Worm (Caenorhabditis elegans): Measurements from ENCODE around the gene T01B11.1.

T01B11.1 gene

ce11 chrIV:8461177-8461576, 14.2 kb downstream of the T01B11.1 start:
- TF ChIP-seq sea-1 (GFP tag; conservative IDR thresholded peaks at IDR 0.05) = no peak
- no peak for TF ChIP-seq tra-4 (tag; optimal IDR thresholded peaks at IDR 0.05)
- no peak for TF ChIP-seq tbx-11 (GFP tag; IDR thresholded peaks at IDR 0.05)
- TF ChIP-seq ceh-36 (tag; optimal IDR thresholded peaks at IDR 0.05) = no peak
- no peak for TF ChIP-seq tbx-37 (GFP tag; conservative IDR thresholded peaks at IDR 0.05)
- no peak for TF ChIP-seq ama-1 (optimal IDR thresholded peaks at IDR 0.05)
- no peak for TF ChIP-seq hmg-4 (GFP tag; optimal IDR thresholded peaks at IDR 0.05)
- TF ChIP-seq ets-7 (tag; optimal IDR thresholded peaks at IDR 0.05) = no peak
- TF ChIP-seq pes-1 (GFP tag; IDR thresholded peaks at IDR 0.05) = no peak
- no peak for TF ChIP-seq hnd-1 (tag; optimal IDR thresholded peaks at IDR 0.05)
- TF ChIP-seq scrt-1 (GFP tag; IDR thresholded peaks at IDR 0.05) = no peak
- no peak for TF ChIP-seq aly-1 (tag; optimal IDR thresholded peaks at IDR 0.05)
- TF ChIP-seq flt-1 (GFP tag; IDR thresholded peaks at IDR 0.05) = no peak
- TF ChIP-seq F13C5.2 (tag; optimal IDR thresholded peaks at IDR 0.05) = no peak
- no peak for TF ChIP-seq ceh-13 (GFP tag; optimal IDR thresholded peaks at IDR 0.05)
- no peak for TF ChIP-seq B0310.2 (tag; optimal IDR thresholded peaks at IDR 0.05)
- no peak for TF ChIP-seq hmbx-1 (tag; optimal IDR thresholded peaks at IDR 0.05)

DNA sequence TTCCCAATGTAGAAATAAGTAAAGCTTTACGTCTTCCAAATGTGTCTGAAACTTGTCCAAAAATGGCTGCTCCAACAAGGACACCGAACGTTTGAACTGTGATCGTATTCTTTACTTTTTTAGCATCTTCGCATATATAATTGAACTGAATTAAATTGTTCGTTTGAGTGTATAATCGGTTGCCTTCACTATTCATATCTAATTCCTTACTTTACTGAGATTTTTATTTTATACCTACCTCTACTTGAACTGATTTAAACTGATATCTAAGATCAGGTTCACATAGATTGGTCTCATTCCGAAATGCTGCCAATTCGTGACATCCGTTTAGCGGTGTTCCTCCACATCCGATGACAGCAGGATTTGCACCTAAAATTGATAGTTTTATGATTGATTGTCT, 15.4 kb downstream of the T01B11.1 start:
- TF ChIP-seq tbx-11 (GFP tag; IDR thresholded peaks at IDR 0.05) = no peak
- no peak for TF ChIP-seq tra-4 (tag; optimal IDR thresholded peaks at IDR 0.05)
- TF ChIP-seq ceh-13 (GFP tag; optimal IDR thresholded peaks at IDR 0.05) = no peak
- no peak for TF ChIP-seq hmg-4 (GFP tag; optimal IDR thresholded peaks at IDR 0.05)
- no peak for TF ChIP-seq ets-7 (tag; optimal IDR thresholded peaks at IDR 0.05)
- no peak for TF ChIP-seq hmbx-1 (tag; optimal IDR thresholded peaks at IDR 0.05)
- TF ChIP-seq sea-1 (GFP tag; conservative IDR thresholded peaks at IDR 0.05) = no peak
- TF ChIP-seq aly-1 (tag; optimal IDR thresholded peaks at IDR 0.05) = no peak
- no peak for TF ChIP-seq ceh-36 (tag; optimal IDR thresholded peaks at IDR 0.05)
- no peak for TF ChIP-seq tbx-37 (GFP tag; conservative IDR thresholded peaks at IDR 0.05)
- no peak for TF ChIP-seq hnd-1 (tag; optimal IDR thresholded peaks at IDR 0.05)
- TF ChIP-seq scrt-1 (GFP tag; IDR thresholded peaks at IDR 0.05) = no peak
- TF ChIP-seq B0310.2 (tag; optimal IDR thresholded peaks at IDR 0.05) = no peak
- no peak for TF ChIP-seq flt-1 (GFP tag; IDR thresholded peaks at IDR 0.05)
- no peak for TF ChIP-seq pes-1 (GFP tag; IDR thresholded peaks at IDR 0.05)

ce11 chrIV:8463069-8463468, 16.1 kb downstream of the T01B11.1 start:
- TF ChIP-seq tbx-37 (GFP tag; conservative IDR thresholded peaks at IDR 0.05) = no peak
- no peak for TF ChIP-seq tbx-11 (GFP tag; IDR thresholded peaks at IDR 0.05)
- no peak for TF ChIP-seq sea-1 (GFP tag; conservative IDR thresholded peaks at IDR 0.05)
- TF ChIP-seq F13C5.2 (tag; optimal IDR thresholded peaks at IDR 0.05) = no peak
- no peak for TF ChIP-seq ceh-36 (tag; optimal IDR thresholded peaks at IDR 0.05)
- no peak for TF ChIP-seq flt-1 (GFP tag; IDR thresholded peaks at IDR 0.05)
- TF ChIP-seq aly-1 (tag; optimal IDR thresholded peaks at IDR 0.05) = no peak
- TF ChIP-seq ceh-13 (GFP tag; optimal IDR thresholded peaks at IDR 0.05) = no peak
- TF ChIP-seq tra-4 (tag; optimal IDR thresholded peaks at IDR 0.05) = no peak
- TF ChIP-seq hmbx-1 (tag; optimal IDR thresholded peaks at IDR 0.05) = no peak
- TF ChIP-seq ets-7 (tag; optimal IDR thresholded peaks at IDR 0.05) = no peak
- TF ChIP-seq B0310.2 (tag; optimal IDR thresholded peaks at IDR 0.05) = no peak

DNA sequence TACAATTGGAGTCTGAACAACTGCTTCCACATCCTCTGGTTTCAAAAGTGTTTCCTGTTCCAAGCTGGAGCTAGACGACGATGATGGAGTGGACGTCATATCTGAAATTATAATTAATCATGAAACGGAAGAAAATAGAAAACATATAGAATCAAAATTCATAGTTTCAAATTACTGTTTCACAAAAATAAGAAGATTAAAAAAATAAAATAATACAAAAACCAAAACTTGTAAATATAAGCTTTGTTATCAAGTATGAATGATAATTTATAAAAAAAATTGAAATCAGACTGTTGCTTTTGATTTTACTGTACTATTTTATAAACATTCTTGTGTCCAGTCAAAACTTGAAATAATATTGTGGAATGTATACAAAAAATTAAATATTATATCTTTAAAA, 16.7 kb downstream of the T01B11.1 start, which contains the start of gene str-176:
Gene str-176 (minus strand): TSS at position 101 of the 400 bp plus-strand sequence.
- TF ChIP-seq hnd-1 (tag; optimal IDR thresholded peaks at IDR 0.05) = no peak
- TF ChIP-seq pes-1 (GFP tag; IDR thresholded peaks at IDR 0.05) = no peak
- TF ChIP-seq hmg-4 (GFP tag; optimal IDR thresholded peaks at IDR 0.05) = no peak
- no peak for TF ChIP-seq ets-7 (tag; optimal IDR thresholded peaks at IDR 0.05)
- TF ChIP-seq ceh-36 (tag; optimal IDR thresholded peaks at IDR 0.05) = no peak
- TF ChIP-seq B0310.2 (tag; optimal IDR thresholded peaks at IDR 0.05) = no peak
- TF ChIP-seq tra-4 (tag; optimal IDR thresholded peaks at IDR 0.05) = no peak
- no peak for TF ChIP-seq aly-1 (tag; optimal IDR thresholded peaks at IDR 0.05)

DNA sequence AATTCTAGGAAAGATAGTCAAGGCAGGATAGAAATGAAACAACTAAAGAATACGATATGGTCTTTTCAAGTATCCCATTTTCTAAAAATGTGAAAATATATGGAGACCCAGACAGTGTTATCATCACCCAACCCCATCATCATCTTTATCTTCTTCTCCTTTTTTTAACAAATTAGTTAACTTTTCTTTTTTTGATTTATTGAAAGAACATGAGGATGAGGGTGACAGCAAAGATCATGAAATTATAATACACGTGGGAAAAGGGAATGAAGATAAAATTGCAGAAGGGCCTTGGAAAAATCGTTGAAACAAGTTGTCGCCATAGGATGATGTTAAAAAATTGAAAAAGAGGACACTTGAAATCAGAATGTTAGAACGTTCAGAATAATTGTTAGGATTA, 17.2 kb downstream of the T01B11.1 start:
- TF ChIP-seq tbx-11 (GFP tag; IDR thresholded peaks at IDR 0.05) (no peak), ama-1 (optimal IDR thresholded peaks at IDR 0.05) (no peak), hnd-1 (tag; optimal IDR thresholded peaks at IDR 0.05) (no peak), B0310.2 (tag; optimal IDR thresholded peaks at IDR 0.05) (no peak), hmbx-1 (tag; optimal IDR thresholded peaks at IDR 0.05) (no peak), tra-4 (tag; optimal IDR thresholded peaks at IDR 0.05) (no peak), hmg-4 (GFP tag; optimal IDR thresholded peaks at IDR 0.05) (no peak), sea-1 (GFP tag; conservative IDR thresholded peaks at IDR 0.05) (no peak), aly-1 (tag; optimal IDR thresholded peaks at IDR 0.05) (no peak), tbx-37 (GFP tag; conservative IDR thresholded peaks at IDR 0.05) (no peak), pes-1 (GFP tag; IDR thresholded peaks at IDR 0.05) (no peak), ceh-13 (GFP tag; optimal IDR thresholded peaks at IDR 0.05) (no peak)

DNA sequence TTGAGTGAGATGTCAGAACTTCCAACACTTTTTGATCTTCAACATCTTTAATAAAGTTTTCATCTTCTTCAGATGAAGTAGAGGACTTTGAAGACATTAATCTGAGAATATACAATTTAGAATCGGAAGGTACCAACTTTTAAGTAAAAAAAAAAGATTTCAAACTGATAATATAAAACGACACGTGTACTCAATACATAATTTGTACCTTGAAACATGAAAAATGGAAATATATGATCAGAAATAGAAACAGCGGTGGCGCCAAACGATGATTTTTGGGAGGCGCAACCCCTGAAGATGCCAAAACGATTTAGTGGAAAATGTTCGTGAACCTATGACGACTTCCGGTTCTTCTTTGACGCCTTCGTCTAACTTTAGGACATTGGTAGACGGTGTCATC, 25.5 kb downstream of the T01B11.1 start, which contains the start of gene oat-1:
Gene oat-1 (minus strand): TSS at position 101 of the 400 bp plus-strand sequence.
- TF ChIP-seq tra-4 (tag; optimal IDR thresholded peaks at IDR 0.05) (no peak), hmg-4 (GFP tag; optimal IDR thresholded peaks at IDR 0.05) (no peak), aly-1 (tag; optimal IDR thresholded peaks at IDR 0.05) (no peak), F13C5.2 (tag; optimal IDR thresholded peaks at IDR 0.05) (no peak), scrt-1 (GFP tag; IDR thresholded peaks at IDR 0.05) (no peak), hnd-1 (tag; optimal IDR thresholded peaks at IDR 0.05) (no peak), tbx-11 (GFP tag; IDR thresholded peaks at IDR 0.05) (no peak)

ce11 chrIV:8473756-8474155, 26.8 kb downstream of the T01B11.1 start, which contains the start of gene C28C12.11:
Gene C28C12.11, plus strand, starts transcription at chrIV:8474056.
- TF ChIP-seq ceh-36 (tag; optimal IDR thresholded peaks at IDR 0.05) (no peak), B0310.2 (tag; optimal IDR thresholded peaks at IDR 0.05) (no peak), tbx-37 (GFP tag; conservative IDR thresholded peaks at IDR 0.05) (no peak), scrt-1 (GFP tag; IDR thresholded peaks at IDR 0.05) (no peak), hmbx-1 (tag; optimal IDR thresholded peaks at IDR 0.05) (no peak), tra-4 (tag; optimal IDR thresholded peaks at IDR 0.05) (no peak), ama-1 (optimal IDR thresholded peaks at IDR 0.05) (no peak), ceh-13 (GFP tag; optimal IDR thresholded peaks at IDR 0.05) (no peak), flt-1 (GFP tag; IDR thresholded peaks at IDR 0.05) (no peak), F13C5.2 (tag; optimal IDR thresholded peaks at IDR 0.05) (no peak), ets-7 (tag; optimal IDR thresholded peaks at IDR 0.05) (no peak), tbx-11 (GFP tag; IDR thresholded peaks at IDR 0.05) (no peak), aly-1 (tag; optimal IDR thresholded peaks at IDR 0.05) (no peak), hmg-4 (GFP tag; optimal IDR thresholded peaks at IDR 0.05) (no peak), sea-1 (GFP tag; conservative IDR thresholded peaks at IDR 0.05) (no peak)
